Worm (Caenorhabditis elegans) whole organism, L3 larva: ENCODE results near the gene ZK105.11.

Experiments used
- R02D3.7 ChIP-seq: fragments of 150-350 bp; optimal IDR thresholded peaks from 2 replicates; lab custom pipeline; 2014; ENCODE audit warnings: missing biosample characterization, missing genetic modification characterization
- aly-2 ChIP-seq: fragments of 150-350 bp; optimal IDR thresholded peaks from 2 replicates; lab custom pipeline; 2014; ENCODE audit warnings: missing biosample characterization, missing genetic modification characterization
- ama-1 ChIP-seq: fragments of 150-350 bp; optimal IDR thresholded peaks from 2 replicates; lab custom pipeline; 2018
- daf-12 ChIP-seq: fragments of 150-350 bp; optimal IDR thresholded peaks from 2 replicates; lab custom pipeline; 2014; ENCODE audit warnings: missing biosample characterization, missing genetic modification reagents, missing genetic modification characterization
- egl-5 ChIP-seq: fragments of 150-350 bp; optimal IDR thresholded peaks from 2 replicates; lab custom pipeline; 2017; ENCODE audit warnings: missing biosample characterization, missing genetic modification reagents, missing genetic modification characterization, inconsistent platforms
- elt-1 ChIP-seq: fragments of 150-350 bp; optimal IDR thresholded peaks from 2 replicates; lab custom pipeline; 2014; ENCODE audit warnings: missing biosample characterization, missing genetic modification characterization
- elt-2 ChIP-seq: sonication (generic microtip); optimal IDR thresholded peaks from 2 replicates; lab custom pipeline; 2016; ENCODE audit warnings: missing genetic modification reagents, mild to moderate bottlenecking, missing genetic modification characterization, missing compliant biosample characterization
- elt-3 ChIP-seq, 3 experiments: fragments of 150-350 bp in 1 of 3; sonication (generic microtip) in 2 of 3; optimal IDR thresholded peaks; 2 replicates in 2 of 3; 4 replicates in 1 of 3; lab custom pipeline; 2014 to 2017; ENCODE audit warnings: missing biosample characterization in 3 of 3, missing genetic modification characterization in 3 of 3
- eor-1 ChIP-seq, 2 experiments: fragments of 150-350 bp; optimal IDR thresholded peaks; 2 replicates each; lab custom pipeline; 2014 to 2018; ENCODE audit warnings: missing biosample characterization in 2 of 2, missing genetic modification characterization in 2 of 2
- fkh-10 ChIP-seq: sonication (generic microtip); optimal IDR thresholded peaks from 2 replicates; lab custom pipeline; 2017; ENCODE audit warnings: missing biosample characterization, missing genetic modification reagents, missing genetic modification characterization
- fkh-2 ChIP-seq: fragments of 150-350 bp; optimal IDR thresholded peaks from 2 replicates; lab custom pipeline; 2014; ENCODE audit warnings: missing biosample characterization, missing genetic modification reagents, missing genetic modification characterization
- jun-1 ChIP-seq: fragments of 150-350 bp; optimal IDR thresholded peaks from 2 replicates; lab custom pipeline; 2014; ENCODE audit warnings: missing biosample characterization, missing genetic modification reagents, missing genetic modification characterization
- lin-15B ChIP-seq: fragments of 150-350 bp; optimal IDR thresholded peaks from 2 replicates; lab custom pipeline; 2014; ENCODE audit warnings: missing biosample characterization, missing genetic modification characterization
- lin-39 ChIP-seq: fragments of 150-350 bp; optimal IDR thresholded peaks from 2 replicates; lab custom pipeline; 2018; ENCODE audit warnings: missing biosample characterization, missing genetic modification reagents, missing genetic modification characterization
- lsy-12 ChIP-seq: sonication (generic microtip); optimal IDR thresholded peaks from 2 replicates; lab custom pipeline; 2016; ENCODE audit warnings: mild to moderate bottlenecking, missing genetic modification characterization, missing compliant biosample characterization
- mml-1 ChIP-seq: fragments of 150-350 bp; sonication (generic microtip); optimal IDR thresholded peaks from 3 replicates; lab custom pipeline; 2014; ENCODE audit warnings: missing biosample characterization, missing genetic modification characterization
- nfya-1 ChIP-seq: sonication (generic microtip); optimal IDR thresholded peaks from 2 replicates; lab custom pipeline; 2017; ENCODE audit warnings: missing genetic modification characterization, mild to moderate bottlenecking, missing compliant biosample characterization, antibody characterized with exemption, moderate library complexity; ENCODE audit not compliant: insufficient read depth
- nhr-11 ChIP-seq: fragments of 150-350 bp; optimal IDR thresholded peaks from 2 replicates; lab custom pipeline; 2014; ENCODE audit warnings: missing biosample characterization, missing genetic modification characterization
- nhr-23 ChIP-seq: fragments of 150-350 bp; optimal IDR thresholded peaks from 2 replicates; lab custom pipeline; 2014; ENCODE audit warnings: missing biosample characterization, missing genetic modification reagents, missing genetic modification characterization
- nhr-25 ChIP-seq: sonication (generic microtip); optimal IDR thresholded peaks from 2 replicates; lab custom pipeline; 2017; ENCODE audit warnings: missing biosample characterization, missing genetic modification characterization
- nhr-28 ChIP-seq: fragments of 150-350 bp; optimal IDR thresholded peaks from 2 replicates; lab custom pipeline; 2014; ENCODE audit warnings: missing biosample characterization, missing genetic modification characterization
- nhr-43 ChIP-seq: sonication (generic microtip); optimal IDR thresholded peaks from 2 replicates; lab custom pipeline; 2016; ENCODE audit warnings: mild to moderate bottlenecking, missing genetic modification characterization, missing compliant biosample characterization; ENCODE audit not compliant: poor library complexity, severe bottlenecking
- nhr-67 ChIP-seq: fragments of 150-350 bp; optimal IDR thresholded peaks from 2 replicates; lab custom pipeline; 2014; ENCODE audit warnings: missing biosample characterization, missing genetic modification characterization
- nhr-76 ChIP-seq: fragments of 150-350 bp; sonication (generic microtip); optimal IDR thresholded peaks from 5 replicates; lab custom pipeline; 2014; ENCODE audit warnings: missing biosample characterization, missing genetic modification characterization
- nhr-77 ChIP-seq: fragments of 150-350 bp; optimal IDR thresholded peaks from 2 replicates; lab custom pipeline; 2014; ENCODE audit warnings: missing biosample characterization, missing genetic modification characterization
- pha-4 ChIP-seq: fragments of 150-350 bp; optimal IDR thresholded peaks from 2 replicates; lab custom pipeline; 2014; ENCODE audit warnings: missing biosample characterization, missing genetic modification reagents, missing genetic modification characterization
- pqm-1 ChIP-seq: fragments of 150-350 bp; optimal IDR thresholded peaks from 2 replicates; lab custom pipeline; 2017; ENCODE audit warnings: missing biosample characterization, missing genetic modification characterization, inconsistent platforms
- snpc-4 ChIP-seq: fragments of 150-350 bp; optimal IDR thresholded peaks from 2 replicates; lab custom pipeline; 2014; ENCODE audit warnings: missing biosample characterization, missing genetic modification characterization
- tbx-2 ChIP-seq: sonication (generic microtip); optimal IDR thresholded peaks from 2 replicates; lab custom pipeline; 2016; ENCODE audit warnings: mild to moderate bottlenecking, missing genetic modification characterization, missing compliant biosample characterization
- unc-39 ChIP-seq: sonication (generic microtip); optimal IDR thresholded peaks from 4 replicates; lab custom pipeline; 2017; ENCODE audit warnings: missing biosample characterization, missing genetic modification characterization
- unc-62 ChIP-seq: fragments of 150-350 bp; sonication (generic microtip); optimal IDR thresholded peaks from 4 replicates; lab custom pipeline; 2014; ENCODE audit warnings: missing biosample characterization, missing genetic modification reagents, missing genetic modification characterization
- zag-1 ChIP-seq: fragments of 150-350 bp; optimal IDR thresholded peaks from 2 replicates; lab custom pipeline; 2014; ENCODE audit warnings: missing biosample characterization, missing genetic modification characterization
- ztf-11 ChIP-seq: fragments of 150-350 bp; optimal IDR thresholded peaks from 2 replicates; lab custom pipeline; 2014; ENCODE audit warnings: missing biosample characterization, missing genetic modification characterization
- ztf-4 ChIP-seq: fragments of 150-350 bp; optimal IDR thresholded peaks from 2 replicates; lab custom pipeline; 2014; ENCODE audit warnings: missing biosample characterization, missing genetic modification characterization

Gene ZK105.11

DNA sequence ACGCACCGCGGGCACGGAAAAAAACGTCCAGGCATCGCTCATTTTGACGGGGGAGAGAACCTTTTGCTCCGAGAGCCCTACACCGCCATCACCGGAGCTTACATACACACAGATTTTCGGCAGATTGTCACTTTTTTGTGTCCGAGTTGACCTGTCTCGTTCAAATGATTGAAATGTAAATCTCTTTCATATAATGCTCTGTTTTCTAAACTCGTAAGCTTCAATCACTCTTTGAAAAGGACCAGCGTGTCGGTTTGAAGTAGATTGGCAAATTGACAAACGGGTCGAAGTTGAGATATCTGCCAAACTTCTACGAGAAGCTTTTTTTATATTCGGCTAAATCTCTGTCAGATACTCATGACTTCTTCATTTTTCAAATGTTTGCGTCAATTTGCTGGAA lies 38.7 kb upstream of the ZK105.11 start:
- TF ChIP-seq fkh-2 (tag; lab: Kevin White, UChicago) (no peak), elt-3 (tag; optimal IDR thresholded peaks at IDR 0.05; lab: Kevin White, UChicago) (no peak), ztf-11 (tag; lab: Kevin White, UChicago) (no peak), aly-2 (tag; lab: Kevin White, UChicago) (no peak), nhr-23 (tag; lab: Kevin White, UChicago) (no peak), elt-2 (tag; lab: Kevin White, UChicago) (no peak), fkh-10 (GFP tag; lab: Kevin White, UChicago) (no peak), lin-39 (no peak), pqm-1 (tag; lab: Kevin White, UChicago) (no peak), nhr-67 (no peak), lin-15B (no peak)
- TF ChIP-seq, all 47 proteins: peak for 0

DNA sequence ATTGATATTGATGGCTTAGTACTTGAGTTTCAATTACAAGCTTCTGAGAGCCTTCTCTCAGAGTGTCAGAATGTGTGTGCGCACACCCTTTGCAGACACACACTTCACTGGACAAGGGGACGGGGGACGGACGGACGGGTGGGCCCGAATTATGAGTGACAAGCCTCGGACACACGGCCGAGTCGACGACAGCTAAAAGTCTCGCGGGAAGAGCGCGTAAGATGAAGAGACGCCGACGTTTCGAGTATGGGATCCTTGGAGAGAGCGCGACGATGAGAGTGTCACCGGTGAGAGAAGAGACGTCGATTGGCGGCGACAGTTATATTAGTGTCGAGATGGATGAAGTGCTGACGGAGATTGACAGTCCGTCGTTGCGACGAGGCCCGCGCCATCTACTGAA lies 37.5 kb upstream of the ZK105.11 start:
- TF ChIP-seq R02D3.7 (tag; lab: Kevin White, UChicago) (no peak), unc-62 (GFP tag; lab: Kevin White, UChicago) (peak; percentile 63), nhr-76 (tag; lab: Kevin White, UChicago) (no peak)
- TF ChIP-seq, all 47 proteins: peak for 1

DNA sequence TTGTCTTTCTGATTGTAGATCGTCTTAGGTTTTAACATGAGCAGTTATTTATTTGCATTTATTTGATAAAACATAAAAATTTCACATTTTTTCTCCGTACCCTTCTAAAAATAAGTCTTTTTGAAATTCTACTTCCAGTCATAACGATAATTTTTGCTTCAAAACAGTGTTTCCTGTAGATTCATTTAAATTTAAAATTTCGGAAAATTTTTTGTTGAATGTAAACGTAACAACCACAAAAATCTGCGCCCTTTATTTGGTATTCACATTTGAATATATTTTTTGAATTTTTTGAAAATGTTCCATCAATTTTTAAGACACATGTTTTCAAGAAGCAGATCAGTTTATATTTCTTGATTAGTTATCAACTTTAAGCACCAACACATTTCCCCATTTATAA lies 37.0 kb upstream of the ZK105.11 start:
- TF ChIP-seq nhr-25 (tag; lab: Kevin White, UChicago) (no peak), nhr-67 (no peak), ama-1 (lab: Kevin White, UChicago) (no peak), daf-12 (no peak), nhr-28 (no peak), jun-1 (tag; lab: Kevin White, UChicago) (no peak), nfya-1 (no peak), nhr-11 (tag; lab: Kevin White, UChicago) (no peak), nhr-77 (tag; lab: Kevin White, UChicago) (no peak), snpc-4 (tag; lab: Kevin White, UChicago) (no peak), egl-5 (tag; lab: Kevin White, UChicago) (no peak), nhr-43 (no peak), elt-2 (tag; lab: Kevin White, UChicago) (no peak)

DNA sequence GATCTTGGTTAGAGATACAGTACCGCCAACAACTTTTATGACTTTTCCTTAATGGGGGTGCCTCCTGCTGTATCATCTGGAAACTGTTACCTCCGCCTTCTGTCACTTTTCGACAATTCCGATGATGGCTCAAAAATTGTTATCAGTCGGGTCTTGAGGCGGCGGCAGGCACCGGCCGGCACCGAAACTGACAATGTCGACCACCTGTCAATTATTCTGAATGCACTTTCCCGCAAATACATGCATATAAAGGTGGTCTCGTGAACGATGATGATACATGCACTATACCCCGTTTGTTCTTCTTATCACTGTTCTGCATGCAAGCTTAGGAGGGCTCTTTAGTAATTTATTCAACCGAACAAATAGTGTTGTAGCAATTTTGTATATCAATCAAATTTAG lies 35.6 kb upstream of the ZK105.11 start:
- TF ChIP-seq ztf-4 (tag; lab: Kevin White, UChicago), result no peak
- TF ChIP-seq elt-2 (tag; lab: Kevin White, UChicago), result peak; percentile 98
- TF ChIP-seq, all 47 proteins: peak for 1

DNA sequence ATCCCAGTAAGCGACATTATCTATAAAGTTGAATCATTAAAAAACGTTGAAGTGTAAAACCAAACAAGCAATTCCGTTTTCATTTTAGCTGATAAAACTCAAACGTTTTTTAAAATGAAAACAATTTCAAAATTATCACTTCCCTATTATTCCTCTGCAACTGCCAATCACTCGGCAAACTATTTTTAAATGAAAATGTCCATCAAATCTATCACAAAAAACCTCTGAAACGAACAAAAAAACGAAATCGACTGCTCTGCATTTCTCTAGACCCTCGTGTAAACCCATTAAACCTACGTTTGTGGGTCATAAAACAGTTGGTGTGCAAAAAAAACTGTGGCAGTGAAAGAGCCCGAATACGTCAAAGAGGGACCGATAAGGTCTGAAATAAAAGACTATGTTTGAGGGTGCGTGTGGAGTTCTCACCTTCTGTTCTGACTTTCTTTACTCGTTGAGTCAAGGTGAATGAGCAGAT lies 34.1 kb upstream of the ZK105.11 start, which contains the start of gene fbxl-5:
fbxl-5 (plus strand) TSS at position 425 of the 475 bp plus-strand sequence.
- TF ChIP-seq elt-1 (tag; lab: Kevin White, UChicago), result no peak
- no peak for TF ChIP-seq R02D3.7 (tag; lab: Kevin White, UChicago)
- TF ChIP-seq nhr-23 (tag; lab: Kevin White, UChicago), result no peak
- no peak for TF ChIP-seq eor-1 (tag; optimal IDR thresholded peaks at IDR 0.05; lab: Kevin White, UChicago)
- TF ChIP-seq elt-3 (tag; optimal IDR thresholded peaks at IDR 0.05; lab: Kevin White, UChicago), result no peak
- no peak for TF ChIP-seq mml-1 (tag; lab: Kevin White, UChicago)

DNA sequence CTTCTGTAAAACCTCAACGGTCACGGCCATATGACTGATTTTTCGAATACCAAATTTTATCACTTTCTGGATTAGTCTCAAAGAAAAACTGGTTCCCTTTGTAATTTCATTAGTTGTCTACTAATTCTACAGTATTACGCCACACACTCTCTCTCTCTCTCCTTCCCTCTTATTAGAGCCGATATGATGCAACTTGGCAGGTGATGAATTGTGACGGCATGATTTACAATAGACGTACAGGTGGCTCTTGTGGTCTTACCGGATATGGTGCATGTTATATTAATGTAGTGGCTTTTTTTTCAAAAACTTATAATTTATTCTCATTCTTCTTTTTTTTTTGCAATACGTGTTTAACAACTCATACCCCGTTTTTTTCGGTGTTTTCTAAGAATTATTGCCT lies 33.5 kb upstream of the ZK105.11 start:
- no peak for TF ChIP-seq unc-39 (tag; lab: Kevin White, UChicago)
- TF ChIP-seq unc-62 (GFP tag; lab: Kevin White, UChicago), result no peak
- no peak for TF ChIP-seq elt-2 (tag; lab: Kevin White, UChicago)
- no peak for TF ChIP-seq lsy-12 (tag; lab: Kevin White, UChicago)
- TF ChIP-seq daf-12, result no peak
- no peak for TF ChIP-seq pha-4 (tag; lab: Kevin White, UChicago)
- no peak for TF ChIP-seq zag-1
- no peak for TF ChIP-seq mml-1 (tag; lab: Kevin White, UChicago)
- TF ChIP-seq tbx-2 (tag; lab: Kevin White, UChicago), result no peak
- no peak for TF ChIP-seq nhr-28
- TF ChIP-seq eor-1 (tag; optimal IDR thresholded peaks at IDR 0.05; lab: Kevin White, UChicago), result no peak
- no peak for TF ChIP-seq nhr-67
